Fruit fly (Drosophila melanogaster) S2 (cell line): ENCODE results near the gene CG15210.

Experiments used
- CG8478 ChIP-seq: fragments of >200 bp; optimal IDR thresholded peaks from 2 replicates; lab custom pipeline; 2018
- CTCF ChIP-seq, 2 experiments: fragments of >200 bp; optimal IDR thresholded peaks; 2 replicates each; lab custom pipeline; 2018

- TF ChIP-seq CTCF (optimal IDR thresholded peaks at IDR 0.05; lab: Kevin White, UChicago) (no peak), CG8478 (lab: Kevin White, UChicago) (no peak)
Measured at dm6 chrX:10844807-10845206, 5.8 kb downstream of the CG15210 start, which contains the start of gene CG32669.
